Fruit fly (Drosophila melanogaster) Kc167 (cell line): ENCODE measurements around the gene Ipk2.

ENCODE experiments used
- Myc ChIP-seq: fragments of >200 bp; optimal IDR thresholded peaks from 2 replicates; lab custom pipeline; 2017; ENCODE audit warnings: missing external identifiers
- h ChIP-seq: fragments of >200 bp; optimal IDR thresholded peaks from 3 replicates; lab custom pipeline; 2018; ENCODE audit warnings: missing external identifiers
- insv ChIP-seq: fragments of >200 bp; optimal IDR thresholded peaks from 3 replicates; lab custom pipeline; 2018; ENCODE audit warnings: missing external identifiers
- psq ChIP-seq: fragments of >200 bp; optimal IDR thresholded peaks from 2 replicates; lab custom pipeline; 2017; ENCODE audit warnings: missing external identifiers
- ttk ChIP-seq: sonication (Bioruptor generic); optimal IDR thresholded peaks from 2 replicates; lab custom pipeline; 2017; ENCODE audit warnings: missing external identifiers

- no peak for TF ChIP-seq ttk
- no peak for TF ChIP-seq psq (lab: Kevin White, UChicago)
- no peak for TF ChIP-seq h (lab: Kevin White, UChicago)
- no peak for TF ChIP-seq insv (lab: Kevin White, UChicago)
- TF ChIP-seq Myc (lab: Kevin White, UChicago) = no peak
Observed at dm6 chr2L:601848-602247, 27.8 kb upstream of the Ipk2 start.
